Worm (Caenorhabditis elegans): Measurements from ENCODE around the gene T22B7.4.

ce11 chrX:5616000-5616399, 25.2 kb downstream of the T22B7.4 start:
- no peak for TF ChIP-seq elt-1 (tag; optimal IDR thresholded peaks at IDR 0.05; ENCODE audit: borderline replicate concordance, insufficient read depth)
- TF ChIP-seq lin-32 (GFP tag; optimal IDR thresholded peaks at IDR 0.05), result no peak
- no peak for TF ChIP-seq pha-4 (tag; optimal IDR thresholded peaks at IDR 0.05)
- TF ChIP-seq unc-39 (tag; optimal IDR thresholded peaks at IDR 0.05), result no peak
